Worm (Caenorhabditis elegans) whole organism, young adult: ENCODE data around the gene oac-54.

ENCODE experiments used
- B0019.2 ChIP-seq: fragments of 200-800 bp; sonication (Bioruptor generic); conservative IDR thresholded peaks from 2 replicates; pipeline ENCODE4 v1.3.6; 2022; ENCODE audit warnings: missing genetic modification reagents, missing genetic modification characterization, missing compliant biosample characterization
- B0336.3 ChIP-seq: fragments of 200-800 bp; sonication (Bioruptor generic); IDR thresholded peaks from 2 replicates; pipeline ENCODE4 v1.3.6; 2022; ENCODE audit warnings: missing genetic modification characterization, missing compliant biosample characterization
- F10E7.11 ChIP-seq: sonication (generic microtip); optimal IDR thresholded peaks from 2 replicates; lab custom pipeline; 2017; ENCODE audit warnings: mild to moderate bottlenecking, missing genetic modification characterization, moderate library complexity, missing compliant biosample characterization
- F23B12.7 ChIP-seq: sonication (generic microtip); optimal IDR thresholded peaks from 2 replicates; lab custom pipeline; 2017; ENCODE audit warnings: missing genetic modification characterization, mild to moderate bottlenecking, missing compliant biosample characterization, antibody characterized with exemption, moderate library complexity; ENCODE audit not compliant: insufficient read depth
- F57A8.1 ChIP-seq: fragments of 200-800 bp; sonication (Bioruptor generic); optimal IDR thresholded peaks from 2 replicates; lab custom pipeline; 2018; ENCODE audit warnings: mild to moderate bottlenecking, missing genetic modification characterization, moderate library complexity, missing compliant biosample characterization
- K11D2.4 ChIP-seq: fragments of 200-800 bp; sonication (Bioruptor generic); IDR thresholded peaks from 2 replicates; pipeline ENCODE4 v1.3.6; 2022; ENCODE audit warnings: missing genetic modification reagents, missing genetic modification characterization, missing compliant biosample characterization
- aptf-2 ChIP-seq: fragments of 200-800 bp; sonication (Bioruptor generic); conservative IDR thresholded peaks from 2 replicates; pipeline ENCODE4 v1.3.6; 2022; ENCODE audit warnings: missing genetic modification reagents, missing genetic modification characterization, missing compliant biosample characterization
- atf-7 ChIP-seq: sonication (generic microtip); optimal IDR thresholded peaks from 2 replicates; lab custom pipeline; 2017; ENCODE audit warnings: mild to moderate bottlenecking, missing genetic modification characterization, missing compliant biosample characterization
- attf-3 ChIP-seq: fragments of 200-800 bp; sonication (Bioruptor generic); conservative IDR thresholded peaks from 2 replicates; pipeline ENCODE4 v1.3.6; 2022; ENCODE audit warnings: missing genetic modification reagents, missing genetic modification characterization, missing compliant biosample characterization
- cebp-2 ChIP-seq: fragments of 200-800 bp; sonication (Bioruptor generic); IDR thresholded peaks from 2 replicates; pipeline ENCODE4 v1.3.6; 2022; ENCODE audit warnings: missing genetic modification characterization, missing compliant biosample characterization
- ceh-40 ChIP-seq: fragments of 200-800 bp; sonication (Bioruptor generic); IDR thresholded peaks from 2 replicates; pipeline ENCODE4 v1.3.6; 2022; ENCODE audit warnings: missing genetic modification characterization, missing compliant biosample characterization
- ceh-58 ChIP-seq: fragments of 200-800 bp; sonication (Bioruptor generic); IDR thresholded peaks from 2 replicates; pipeline ENCODE4 v1.3.6; 2022; ENCODE audit warnings: missing genetic modification characterization, missing compliant biosample characterization
- ceh-91 ChIP-seq: fragments of 200-800 bp; sonication (Bioruptor generic); IDR thresholded peaks from 2 replicates; pipeline ENCODE4 v1.3.6; 2022; ENCODE audit warnings: missing genetic modification reagents, missing genetic modification characterization, missing compliant biosample characterization
- dox-1 ChIP-seq: fragments of 200-800 bp; sonication (Bioruptor generic); IDR thresholded peaks from 2 replicates; pipeline ENCODE4 v1.3.6; 2022; ENCODE audit warnings: missing genetic modification reagents, missing genetic modification characterization, missing compliant biosample characterization
- dpff-1 ChIP-seq: sonication (generic microtip); optimal IDR thresholded peaks from 2 replicates; lab custom pipeline; 2017; ENCODE audit warnings: mild to moderate bottlenecking, missing genetic modification characterization, missing compliant biosample characterization
- dpl-1 ChIP-seq: fragments of 150-350 bp; optimal IDR thresholded peaks from 2 replicates; lab custom pipeline; 2014; ENCODE audit warnings: missing biosample characterization, missing genetic modification reagents, missing genetic modification characterization
- efl-1 ChIP-seq: fragments of 150-350 bp; optimal IDR thresholded peaks from 2 replicates; lab custom pipeline; 2014; ENCODE audit warnings: missing biosample characterization, missing genetic modification reagents, missing genetic modification characterization
- egl-44 ChIP-seq: fragments of 200-800 bp; sonication (Bioruptor generic); IDR thresholded peaks from 2 replicates; pipeline ENCODE4 v1.3.6; 2022; ENCODE audit warnings: missing genetic modification reagents, missing genetic modification characterization, missing compliant biosample characterization
- him-1 ChIP-seq: sonication (generic microtip); optimal IDR thresholded peaks from 2 replicates; lab custom pipeline; 2016; ENCODE audit warnings: missing genotype, missing genetic modification reagents, missing genetic modification characterization, missing compliant biosample characterization
- hlh-12 ChIP-seq: sonication (generic microtip); optimal IDR thresholded peaks from 2 replicates; lab custom pipeline; 2016; ENCODE audit warnings: missing genetic modification characterization, missing compliant biosample characterization
- lin-26 ChIP-seq: fragments of 200-800 bp; sonication (Bioruptor generic); IDR thresholded peaks from 2 replicates; pipeline ENCODE4 v1.3.6; 2022; ENCODE audit warnings: missing genetic modification reagents, missing genetic modification characterization, missing compliant biosample characterization
- lin-35 ChIP-seq, 3 experiments: fragments of 150-350 bp in 2 of 3; sonication (generic microtip) in 1 of 3; optimal IDR thresholded peaks; 2 replicates each; lab custom pipeline; 2014 to 2018; ENCODE audit warnings: missing biosample characterization in 3 of 3, missing genetic modification characterization in 3 of 3, missing genetic modification reagents in 3 of 3
- lin-54 ChIP-seq: fragments of 200-800 bp; sonication (Bioruptor generic); optimal IDR thresholded peaks from 2 replicates; lab custom pipeline; 2018; ENCODE audit warnings: mild to moderate bottlenecking, missing genetic modification characterization, missing compliant biosample characterization
- madf-3 ChIP-seq: fragments of 200-800 bp; sonication (Bioruptor generic); IDR thresholded peaks from 2 replicates; pipeline ENCODE4 v1.3.6; 2022; ENCODE audit warnings: missing genetic modification reagents, missing genetic modification characterization, missing compliant biosample characterization
- madf-6 ChIP-seq: fragments of 200-800 bp; sonication (Bioruptor generic); IDR thresholded peaks from 2 replicates; pipeline ENCODE4 v1.3.6; 2022; ENCODE audit warnings: missing genetic modification reagents, missing genetic modification characterization, missing compliant biosample characterization
- mcd-1 ChIP-seq: fragments of 200-800 bp; sonication (Bioruptor generic); IDR thresholded peaks from 2 replicates; pipeline ENCODE4 v1.3.6; 2022; ENCODE audit warnings: missing genetic modification reagents, missing genetic modification characterization, missing compliant biosample characterization
- mes-4 ChIP-seq: sonication (generic microtip); optimal IDR thresholded peaks from 2 replicates; lab custom pipeline; 2016; ENCODE audit warnings: missing genotype, missing genetic modification characterization, missing compliant biosample characterization
- nhr-179 ChIP-seq: sonication (generic microtip); optimal IDR thresholded peaks from 2 replicates; lab custom pipeline; 2016; ENCODE audit warnings: mild to moderate bottlenecking, missing genetic modification characterization, missing compliant biosample characterization
- nhr-90 ChIP-seq: sonication (generic microtip); optimal IDR thresholded peaks from 2 replicates; lab custom pipeline; 2016; ENCODE audit warnings: missing genotype, mild to moderate bottlenecking, missing genetic modification characterization, missing compliant biosample characterization
- rpc-1 ChIP-seq, 2 experiments: fragments of 150-350 bp in 1 of 2; sonication (generic microtip) in 1 of 2; optimal IDR thresholded peaks; 2 replicates each; lab custom pipeline; 2014 to 2018; ENCODE audit warnings: missing biosample characterization in 1 of 2, missing genetic modification characterization in 1 of 2, missing genetic modification reagents in 1 of 2, missing genotype in 1 of 2
- snpc-1.1 ChIP-seq: sonication (generic microtip); optimal IDR thresholded peaks from 2 replicates; lab custom pipeline; 2017; ENCODE audit warnings: missing genetic modification characterization, mild to moderate bottlenecking, missing compliant biosample characterization, antibody characterized with exemption, moderate library complexity, missing genotype, missing genetic modification reagents; ENCODE audit not compliant: insufficient read depth
- snpc-3.4 ChIP-seq: sonication (generic microtip); optimal IDR thresholded peaks from 2 replicates; lab custom pipeline; 2017; ENCODE audit warnings: missing genetic modification characterization, mild to moderate bottlenecking, missing compliant biosample characterization, antibody characterized with exemption, moderate library complexity, missing genotype, missing genetic modification reagents
- ztf-22 ChIP-seq: fragments of 200-800 bp; sonication (Bioruptor generic); optimal IDR thresholded peaks from 2 replicates; lab custom pipeline; 2018; ENCODE audit warnings: mild to moderate bottlenecking, missing genetic modification characterization, moderate library complexity, missing compliant biosample characterization

oac-54 gene

DNA sequence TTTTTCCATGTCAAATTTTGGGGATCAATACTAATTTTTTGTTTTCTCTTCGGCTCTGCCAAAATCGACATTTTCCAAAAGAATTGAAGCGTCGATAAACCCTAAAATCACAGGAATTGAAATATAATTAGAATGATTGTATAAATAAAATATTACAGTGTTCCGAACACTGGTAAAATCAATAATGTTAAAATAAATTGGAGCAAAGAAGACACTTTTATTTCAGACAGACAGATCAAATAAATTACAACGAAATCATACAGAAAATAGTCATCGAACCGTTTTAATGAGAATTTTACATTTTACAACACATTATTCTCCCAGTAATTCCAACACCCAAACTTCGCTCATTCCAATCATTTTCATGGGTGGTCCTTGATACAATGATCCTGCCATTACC is 9.8 kb downstream of the oac-54 start, which contains the start of gene T23G7.3:
Gene T23G7.3 (minus strand): TSS at position 101 of the 400 bp plus-strand sequence.
- TF ChIP-seq snpc-3.4 (tag; lab: Kevin White, UChicago): no peak
- TF ChIP-seq dpff-1: no peak

DNA sequence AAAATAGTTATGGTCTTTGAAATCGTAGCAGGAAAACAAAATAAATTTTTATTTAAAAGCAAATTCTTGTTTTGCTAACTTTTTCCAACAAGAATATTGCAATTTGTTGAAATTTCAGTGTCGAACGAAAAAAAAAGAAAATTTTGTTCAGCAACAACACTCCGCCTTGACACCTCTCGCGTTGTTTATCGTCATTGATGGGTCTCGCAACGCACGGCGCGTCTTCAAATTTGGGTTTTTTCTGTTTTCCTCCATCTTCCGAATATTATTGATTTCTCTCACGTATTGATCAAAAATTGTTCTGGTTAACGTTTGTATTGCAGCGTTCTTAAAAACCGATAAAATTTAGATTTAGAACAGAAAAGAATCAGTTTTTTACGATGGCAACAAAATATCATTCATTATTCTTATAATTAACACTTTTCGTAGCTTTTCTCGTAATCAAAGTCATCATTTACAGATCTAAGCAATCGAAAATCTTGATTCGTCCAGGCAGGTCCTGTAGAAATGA is 11.6 kb downstream of the oac-54 start, which contains the start of gene dpl-1:
Gene dpl-1 (plus strand): TSS at position 461 of the 511 bp plus-strand sequence.
- TF ChIP-seq attf-3 (peak; percentile 92), dpl-1 (peak; percentile 26), nhr-90 (no peak), lin-35 (GFP tag; optimal IDR thresholded peaks at IDR 0.05; lab: Kevin White, UChicago) (peak in 1 of 3 experiments; percentile 59), lin-54 (GFP tag; lab: Kevin White, UChicago) (peak; percentile 30), nhr-179 (tag; lab: Kevin White, UChicago) (no peak), mes-4 (tag; lab: Kevin White, UChicago) (no peak), efl-1 (peak; percentile 39)

DNA sequence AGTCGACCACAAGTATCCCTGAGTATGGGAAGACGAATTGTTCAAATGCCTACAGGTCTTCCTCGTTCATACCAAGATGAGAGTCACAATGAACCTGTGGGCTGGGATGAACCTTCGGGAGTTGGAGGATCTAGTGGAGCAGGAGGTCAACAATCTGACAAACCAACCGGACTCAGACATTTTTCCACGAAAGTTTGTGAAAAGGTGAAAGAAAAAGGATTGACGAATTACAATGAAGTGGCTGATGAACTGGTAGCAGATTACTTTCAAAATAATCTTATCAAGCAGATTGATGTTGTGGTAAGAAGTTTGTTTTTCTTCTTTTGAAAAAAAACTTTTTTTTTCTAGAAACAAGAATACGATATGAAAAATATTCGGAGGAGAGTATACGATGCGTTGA is 12.1 kb downstream of the oac-54 start:
- TF ChIP-seq madf-3 (GFP tag; lab: Robert Waterston, UW) (0 out of 2 replicates have a peak, but pooled peaks have one; percentile 24), him-1 (tag; lab: Kevin White, UChicago) (no peak)

- TF ChIP-seq atf-7: no peak
- TF ChIP-seq lin-26 (GFP tag; lab: Robert Waterston, UW): no peak
- no peak for TF ChIP-seq ceh-58 (GFP tag; lab: Robert Waterston, UW)
- 0 out of 2 replicates have a peak, but pooled peaks have one; percentile 11 for TF ChIP-seq madf-6 (GFP tag; lab: Robert Waterston, UW)
- no peak for TF ChIP-seq dox-1 (GFP tag; lab: Robert Waterston, UW)
- no peak for TF ChIP-seq dpff-1
- TF ChIP-seq egl-44: no peak
- no peak for TF ChIP-seq ceh-40
- TF ChIP-seq, all 124 proteins: peak for 1
Observed at ce11 chrII:9170851-9171250, 12.9 kb downstream of the oac-54 start.

- TF ChIP-seq hlh-12 (tag; lab: Kevin White, UChicago) (no peak), K11D2.4 (no peak), ztf-22 (GFP tag; lab: Kevin White, UChicago) (no peak), F57A8.1 (GFP tag; lab: Kevin White, UChicago) (no peak), B0336.3 (GFP tag; lab: Robert Waterston, UW) (no peak), snpc-1.1 (tag; lab: Kevin White, UChicago) (no peak), F10E7.11 (no peak), rpc-1 (optimal IDR thresholded peaks at IDR 0.05; lab: Kevin White, UChicago) (no peak), rpc-1 (tag; optimal IDR thresholded peaks at IDR 0.05; lab: Kevin White, UChicago) (no peak), F23B12.7 (tag; lab: Kevin White, UChicago) (no peak), ceh-91 (GFP tag; lab: Robert Waterston, UW) (no peak), cebp-2 (GFP tag; lab: Robert Waterston, UW) (no peak), B0019.2 (GFP tag; lab: Robert Waterston, UW) (no peak), aptf-2 (GFP tag; lab: Robert Waterston, UW) (no peak), mcd-1 (no peak)
Observed at ce11 chrII:9171466-9172187, 13.7 kb downstream of the oac-54 start.
